Fruit fly (Drosophila melanogaster): ENCODE data around the gene CG18130.

The CG18130 gene

DNA sequence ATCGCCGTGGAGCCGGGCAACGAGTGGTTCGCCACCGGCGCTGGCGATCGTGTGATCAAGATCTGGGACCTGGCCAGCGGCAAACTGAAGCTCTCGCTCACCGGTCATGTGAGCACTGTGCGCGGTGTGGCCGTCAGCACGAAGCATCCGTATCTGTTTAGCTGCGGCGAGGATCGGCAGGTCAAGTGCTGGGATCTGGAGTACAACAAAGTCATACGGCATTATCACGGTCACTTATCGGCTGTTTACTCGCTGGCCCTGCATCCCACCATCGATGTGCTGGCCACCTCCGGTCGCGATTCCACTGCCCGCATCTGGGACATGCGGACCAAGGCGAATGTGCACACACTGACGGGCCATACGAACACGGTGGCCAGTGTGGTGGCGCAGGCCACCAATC, 29.2 kb upstream of the CG18130 start:
- no peak for TF ChIP-seq Mnt (GFP tag; optimal IDR thresholded peaks at IDR 0.05)
- TF ChIP-seq cnc (optimal IDR thresholded peaks at IDR 0.05), result no peak
- no peak for TF ChIP-seq tj (GFP tag; optimal IDR thresholded peaks at IDR 0.05)
- no peak for TF ChIP-seq CG11617 (GFP tag; optimal IDR thresholded peaks at IDR 0.05)
- TF ChIP-seq CG7101 (tag; optimal IDR thresholded peaks at IDR 0.05), result no peak
- TF ChIP-seq ovo (GFP tag; optimal IDR thresholded peaks at IDR 0.05), result no peak
- TF ChIP-seq Crg-1 (GFP tag; optimal IDR thresholded peaks at IDR 0.05), result no peak
- no peak for TF ChIP-seq CG12768 (GFP tag; optimal IDR thresholded peaks at IDR 0.05)
- no peak for TF ChIP-seq CG1620 (GFP tag; optimal IDR thresholded peaks at IDR 0.05)
- no peak for TF ChIP-seq CG7045 (GFP tag; optimal IDR thresholded peaks at IDR 0.05)

DNA sequence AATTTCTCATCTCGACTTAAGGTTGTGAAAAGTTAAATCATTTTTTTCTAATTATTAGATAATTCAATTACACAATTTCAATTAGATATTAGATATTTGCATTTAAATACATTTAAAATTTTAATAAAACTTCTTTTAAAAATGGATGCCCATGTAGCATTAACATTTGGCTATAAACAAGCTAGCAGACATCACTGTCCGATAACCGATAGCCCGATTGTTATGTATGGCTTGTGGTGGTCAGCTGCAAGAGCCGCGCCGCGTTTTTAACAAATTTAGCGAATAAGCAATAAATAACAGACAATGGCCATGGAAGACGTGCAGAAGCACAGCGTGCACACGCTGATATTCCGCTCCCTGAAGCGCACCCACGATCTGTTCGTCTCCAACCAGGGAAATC, 28.3 kb upstream of the CG18130 start, which contains the start of gene Tango4:
Gene Tango4 (plus strand): TSS at position 212 of the 400 bp plus-strand sequence.
- no peak for TF ChIP-seq CG7045 (GFP tag; optimal IDR thresholded peaks at IDR 0.05)
- TF ChIP-seq CG5204 (GFP tag; optimal IDR thresholded peaks at IDR 0.05), result no peak

DNA sequence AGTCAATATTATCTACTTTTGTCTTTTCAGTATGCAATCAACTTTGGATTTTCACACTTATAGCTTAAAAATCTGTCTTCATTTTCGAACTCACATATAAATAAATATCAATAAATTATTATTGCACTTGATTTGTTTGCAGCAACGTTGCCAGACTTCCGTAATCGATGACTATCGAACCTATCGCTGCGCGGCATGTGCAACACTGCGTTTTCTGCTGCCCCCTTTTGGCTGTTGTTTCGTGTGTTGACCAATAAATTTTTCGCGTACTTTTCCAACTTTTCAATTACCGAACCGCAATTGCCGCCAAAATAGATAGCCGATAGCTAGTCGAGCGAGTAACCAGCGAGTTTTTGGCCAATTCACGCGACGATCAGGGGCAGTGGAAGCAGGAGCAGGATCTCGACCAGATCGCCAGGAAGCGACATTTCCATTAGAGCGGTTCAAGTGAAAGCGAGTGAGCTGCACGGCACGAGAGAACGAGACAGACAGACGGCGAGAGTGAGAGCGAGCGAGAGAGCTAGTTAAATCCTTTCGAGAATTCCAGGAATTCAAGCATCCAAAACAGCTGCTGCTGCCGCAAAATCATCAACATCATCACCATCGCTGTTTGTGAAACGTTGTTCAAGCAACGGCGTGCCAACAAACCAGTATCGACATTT, 26.0 kb upstream of the CG18130 start, which contains the start of gene Lsm12a:
Gene Lsm12a (plus strand): TSS at position 201 of the 662 bp plus-strand sequence.
- TF ChIP-seq Mnt (GFP tag; optimal IDR thresholded peaks at IDR 0.05) (peak; percentile 31), bab1 (GFP tag; optimal IDR thresholded peaks at IDR 0.05) (peak; percentile 4), toe (GFP tag; optimal IDR thresholded peaks at IDR 0.05) (no peak), cnc (optimal IDR thresholded peaks at IDR 0.05) (no peak), pad (GFP tag; optimal IDR thresholded peaks at IDR 0.05) (no peak)

DNA sequence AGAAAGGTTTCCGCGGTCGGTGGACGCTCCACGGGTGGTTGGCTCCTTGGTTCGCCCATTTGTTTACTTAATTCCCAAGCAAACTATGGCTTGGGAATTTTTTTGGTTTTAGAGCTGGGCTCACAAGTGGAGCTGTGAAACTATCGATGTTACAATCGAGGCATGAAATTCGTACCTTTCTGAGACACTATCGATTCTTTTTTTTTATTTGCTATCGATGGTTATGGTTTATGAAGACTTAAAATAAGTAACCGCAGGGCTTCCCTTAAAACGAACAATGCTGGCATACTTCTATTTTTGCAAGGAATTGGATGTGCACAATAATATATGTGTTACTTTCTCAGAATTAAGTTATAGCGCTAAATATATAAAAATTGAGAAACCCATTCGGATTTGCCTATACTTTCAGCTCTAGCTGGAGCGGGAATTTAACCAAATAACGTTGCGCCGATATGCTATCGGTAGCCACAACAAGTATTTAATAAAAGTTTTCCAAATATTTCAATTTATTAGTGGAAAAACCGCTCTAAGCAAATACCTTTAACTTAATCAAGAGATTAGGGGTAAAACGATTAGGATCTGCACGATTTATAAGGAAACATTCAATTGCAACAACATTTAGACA, 25.4 kb upstream of the CG18130 start, which contains the start of gene Chrac-16:
Gene Chrac-16 (minus strand): TSS at position 147 of the 625 bp plus-strand sequence.
- TF ChIP-seq CG7045 (GFP tag; optimal IDR thresholded peaks at IDR 0.05) (no peak), Hr96 (GFP tag; optimal IDR thresholded peaks at IDR 0.05) (no peak), CG14711 (tag; optimal IDR thresholded peaks at IDR 0.05) (no peak), cnc (optimal IDR thresholded peaks at IDR 0.05) (no peak), Crg-1 (GFP tag; optimal IDR thresholded peaks at IDR 0.05) (no peak), CG11617 (GFP tag; optimal IDR thresholded peaks at IDR 0.05) (no peak), CG12768 (GFP tag; optimal IDR thresholded peaks at IDR 0.05) (no peak), CG33017 (tag; optimal IDR thresholded peaks at IDR 0.05) (no peak), kay (GFP tag; ENCODE audit: borderline replicate concordance) (no peak)

DNA sequence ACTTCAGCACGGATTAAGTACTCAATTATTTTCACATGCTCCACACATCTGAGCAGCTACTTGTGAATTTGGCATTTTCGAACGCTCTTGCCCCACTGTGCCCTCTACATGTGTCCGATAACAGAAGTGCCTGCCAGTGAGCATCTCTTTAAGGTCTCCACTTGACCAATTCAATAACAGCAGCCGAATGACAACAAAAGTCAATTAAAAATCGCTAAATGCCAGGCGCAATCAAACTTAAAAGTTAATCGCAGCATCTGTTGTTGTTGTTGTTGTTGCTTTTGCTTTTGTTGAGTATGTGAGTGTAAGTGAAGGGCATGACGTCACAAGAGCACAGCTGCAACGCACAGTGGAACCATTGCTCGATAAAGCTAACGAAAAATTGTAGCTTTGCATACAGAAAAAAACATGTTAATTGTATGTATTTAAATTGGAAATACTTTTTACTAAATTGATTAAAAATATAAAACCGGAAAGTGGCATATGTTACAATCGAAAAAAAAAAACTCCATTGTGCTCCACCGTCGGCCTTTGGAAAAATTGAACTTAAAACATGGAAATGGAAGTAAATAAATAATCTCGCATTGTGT, 22.3 kb upstream of the CG18130 start:
- TF ChIP-seq Clk (GFP tag; optimal IDR thresholded peaks at IDR 0.05) (no peak), kay (GFP tag; ENCODE audit: borderline replicate concordance) (peak; percentile 83), Hr96 (GFP tag; optimal IDR thresholded peaks at IDR 0.05) (no peak), Mnt (GFP tag; optimal IDR thresholded peaks at IDR 0.05) (peak; percentile 11), CG14711 (tag; optimal IDR thresholded peaks at IDR 0.05) (peak; percentile 17), CG11617 (GFP tag; optimal IDR thresholded peaks at IDR 0.05) (peak; percentile 34), tj (GFP tag; optimal IDR thresholded peaks at IDR 0.05) (no peak), CG1620 (GFP tag; optimal IDR thresholded peaks at IDR 0.05) (peak; percentile 21)

DNA sequence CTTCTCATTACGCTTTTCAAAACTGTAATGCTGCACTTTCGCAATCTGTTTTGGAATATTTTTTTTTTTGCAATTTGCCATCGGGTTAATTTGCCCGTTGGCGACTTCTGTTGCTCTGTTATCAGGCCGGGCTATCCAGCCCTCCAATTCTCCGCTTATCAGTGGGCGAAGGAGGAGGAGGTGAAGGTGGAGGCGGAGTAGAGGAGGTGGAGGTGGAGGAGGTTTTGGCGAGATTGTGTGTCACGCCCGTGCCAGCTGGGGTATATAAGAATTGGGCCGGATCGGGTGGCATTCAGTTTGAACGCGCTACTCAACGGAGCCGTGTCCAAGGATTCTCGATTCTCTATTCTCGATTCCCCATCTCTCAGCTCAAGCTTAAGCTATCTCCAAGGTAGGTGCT, 21.6 kb upstream of the CG18130 start:
- TF ChIP-seq CG7101 (tag; optimal IDR thresholded peaks at IDR 0.05) (no peak), kay (GFP tag; ENCODE audit: borderline replicate concordance) (peak; percentile 95), Clk (GFP tag; optimal IDR thresholded peaks at IDR 0.05) (no peak)

DNA sequence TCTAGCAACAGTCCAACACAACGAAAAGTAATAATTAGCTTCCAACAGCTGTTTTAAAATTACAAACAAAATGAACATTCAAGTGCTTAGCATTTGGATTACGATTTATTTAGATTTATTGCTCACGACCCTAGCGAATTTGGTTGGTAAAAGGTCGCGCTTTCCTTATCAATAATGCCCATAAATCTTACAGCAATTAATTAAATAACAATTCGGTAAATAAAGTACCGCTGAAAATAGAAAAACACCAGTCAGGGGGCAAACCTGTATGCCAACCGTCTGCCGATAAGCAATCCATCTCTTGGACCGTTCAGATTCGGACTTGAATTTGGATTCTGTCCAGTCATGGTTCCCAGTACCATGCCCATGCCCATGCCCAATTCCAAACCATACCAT, 20.5 kb upstream of the CG18130 start:
- no peak for TF ChIP-seq CG14711 (tag; optimal IDR thresholded peaks at IDR 0.05)
- TF ChIP-seq cic (GFP tag; optimal IDR thresholded peaks at IDR 0.05), result no peak
- TF ChIP-seq kay (GFP tag; ENCODE audit: borderline replicate concordance), result no peak
- TF ChIP-seq ovo (GFP tag; optimal IDR thresholded peaks at IDR 0.05), result no peak
- TF ChIP-seq CG33017 (tag; optimal IDR thresholded peaks at IDR 0.05), result no peak
- TF ChIP-seq pad (GFP tag; optimal IDR thresholded peaks at IDR 0.05), result no peak
